Worm (Caenorhabditis elegans) whole organism, mixed stage, embryonic: Measurements from ENCODE around the gene idpc-5.
A peak's percentile ranks its signal among the peaks of the same experiment; 100 is the strongest.

ENCODE experiments used
- M03D4.4 ChIP-seq: sonication (generic microtip); optimal IDR thresholded peaks from 2 replicates; lab custom pipeline; 2017; ENCODE audit warnings: mild to moderate bottlenecking, missing genetic modification characterization, missing compliant biosample characterization
- bed-3 ChIP-seq: fragments of 200-800 bp; sonication (Bioruptor generic); optimal IDR thresholded peaks from 3 replicates; lab custom pipeline; 2018; ENCODE audit warnings: mild to moderate bottlenecking, missing genetic modification characterization, moderate library complexity, missing compliant biosample characterization
- blmp-1 ChIP-seq: fragments of 150-350 bp; optimal IDR thresholded peaks from 2 replicates; lab custom pipeline; 2014; ENCODE audit warnings: missing biosample characterization, missing genetic modification characterization
- ceh-39 ChIP-seq: fragments of 150-350 bp; optimal IDR thresholded peaks from 2 replicates; lab custom pipeline; 2014; ENCODE audit warnings: missing biosample characterization, missing genetic modification characterization
- ceh-43 ChIP-seq: fragments of 200-800 bp; sonication (Bioruptor generic); optimal IDR thresholded peaks from 2 replicates; lab custom pipeline; 2018; ENCODE audit warnings: mild to moderate bottlenecking, missing genetic modification characterization, moderate library complexity, missing compliant biosample characterization
- ceh-83 ChIP-seq: fragments of 200-800 bp; sonication (Bioruptor generic); optimal IDR thresholded peaks from 2 replicates; lab custom pipeline; 2018; ENCODE audit warnings: mild to moderate bottlenecking, missing genetic modification characterization, missing compliant biosample characterization
- ces-1 ChIP-seq: fragments of 150-350 bp; optimal IDR thresholded peaks from 2 replicates; lab custom pipeline; 2014; ENCODE audit warnings: missing biosample characterization, missing genetic modification reagents, missing genetic modification characterization
- cnd-1 ChIP-seq: fragments of 200-800 bp; sonication (Bioruptor generic); optimal IDR thresholded peaks from 2 replicates; lab custom pipeline; 2018; ENCODE audit warnings: mild to moderate bottlenecking, missing genetic modification characterization, missing compliant biosample characterization
- drap-1 ChIP-seq: fragments of 200-800 bp; sonication (Bioruptor generic); optimal IDR thresholded peaks from 3 replicates; lab custom pipeline; 2018; ENCODE audit warnings: mild to moderate bottlenecking, missing genetic modification characterization, missing compliant biosample characterization
- elt-1 ChIP-seq: sonication (generic microtip); optimal IDR thresholded peaks from 2 replicates; lab custom pipeline; 2017; ENCODE audit warnings: missing genetic modification characterization, mild to moderate bottlenecking, missing compliant biosample characterization, antibody characterized with exemption, moderate library complexity, borderline replicate concordance; ENCODE audit not compliant: insufficient read depth
- elt-3 ChIP-seq: fragments of 150-350 bp; optimal IDR thresholded peaks from 2 replicates; lab custom pipeline; 2014; ENCODE audit warnings: missing biosample characterization, missing genetic modification characterization
- hlh-1 ChIP-seq: fragments of 150-350 bp; optimal IDR thresholded peaks from 2 replicates; lab custom pipeline; 2014; ENCODE audit warnings: missing biosample characterization, missing genetic modification reagents, missing genetic modification characterization
- lin-13 ChIP-seq: fragments of 150-350 bp; optimal IDR thresholded peaks from 2 replicates; lab custom pipeline; 2014; ENCODE audit warnings: missing biosample characterization, missing genetic modification characterization
- lin-32 ChIP-seq: fragments of 200-800 bp; sonication (Bioruptor generic); optimal IDR thresholded peaks from 2 replicates; lab custom pipeline; 2018; ENCODE audit warnings: mild to moderate bottlenecking, missing genetic modification characterization, missing compliant biosample characterization
- lsy-2 ChIP-seq: fragments of 150-350 bp; optimal IDR thresholded peaks from 2 replicates; lab custom pipeline; 2014; ENCODE audit warnings: missing biosample characterization, missing genetic modification characterization
- mab-5 ChIP-seq: fragments of 150-350 bp; optimal IDR thresholded peaks from 2 replicates; lab custom pipeline; 2014; ENCODE audit warnings: missing biosample characterization, missing genetic modification characterization
- mep-1 ChIP-seq: fragments of 150-350 bp; optimal IDR thresholded peaks from 2 replicates; lab custom pipeline; 2017; ENCODE audit warnings: missing biosample characterization, missing genetic modification reagents, missing genetic modification characterization, inconsistent platforms
- mls-2 ChIP-seq: sonication (generic microtip); optimal IDR thresholded peaks from 2 replicates; lab custom pipeline; 2016; ENCODE audit warnings: mild to moderate bottlenecking, missing genetic modification characterization, moderate library complexity, missing compliant biosample characterization
- nhr-12 ChIP-seq: fragments of 150-350 bp; optimal IDR thresholded peaks from 2 replicates; lab custom pipeline; 2014; ENCODE audit warnings: missing biosample characterization, missing genetic modification characterization
- nhr-2 ChIP-seq: fragments of 150-350 bp; optimal IDR thresholded peaks from 2 replicates; lab custom pipeline; 2014; ENCODE audit warnings: missing biosample characterization, missing genetic modification characterization
- nhr-76 ChIP-seq: sonication (generic microtip); optimal IDR thresholded peaks from 2 replicates; lab custom pipeline; 2017; ENCODE audit warnings: missing biosample characterization, missing genetic modification characterization
- pha-4 ChIP-seq: fragments of 150-350 bp; optimal IDR thresholded peaks from 2 replicates; lab custom pipeline; 2018; ENCODE audit warnings: missing biosample characterization, missing genetic modification reagents, missing genetic modification characterization
- sem-2 ChIP-seq: fragments of 200-800 bp; sonication (Bioruptor generic); optimal IDR thresholded peaks from 2 replicates; lab custom pipeline; 2018; ENCODE audit warnings: mild to moderate bottlenecking, missing genetic modification characterization, missing compliant biosample characterization
- snpc-4 ChIP-seq: fragments of 150-350 bp; optimal IDR thresholded peaks from 2 replicates; lab custom pipeline; 2014; ENCODE audit warnings: missing biosample characterization, missing genetic modification characterization
- sptf-1 ChIP-seq: sonication (generic microtip); optimal IDR thresholded peaks from 2 replicates; lab custom pipeline; 2017; ENCODE audit warnings: mild to moderate bottlenecking, missing genetic modification characterization, moderate library complexity, missing compliant biosample characterization
- tbx-8 ChIP-seq: fragments of 200-800 bp; sonication (Bioruptor generic); optimal IDR thresholded peaks from 2 replicates; lab custom pipeline; 2018; ENCODE audit warnings: mild to moderate bottlenecking, missing genetic modification characterization, moderate library complexity, missing compliant biosample characterization
- unc-39 ChIP-seq: fragments of 150-350 bp; optimal IDR thresholded peaks from 2 replicates; lab custom pipeline; 2014; ENCODE audit warnings: missing biosample characterization, missing genetic modification characterization
- unc-62 ChIP-seq: fragments of 150-350 bp; optimal IDR thresholded peaks from 2 replicates; lab custom pipeline; 2014; ENCODE audit warnings: missing biosample characterization, missing genetic modification reagents, missing genetic modification characterization
- zip-8 ChIP-seq: fragments of 150-350 bp; optimal IDR thresholded peaks from 2 replicates; lab custom pipeline; 2014; ENCODE audit warnings: missing biosample characterization, missing genetic modification characterization
- ztf-11 ChIP-seq: fragments of 150-350 bp; optimal IDR thresholded peaks from 2 replicates; lab custom pipeline; 2014; ENCODE audit warnings: missing biosample characterization, missing genetic modification characterization

The idpc-5 gene

DNA sequence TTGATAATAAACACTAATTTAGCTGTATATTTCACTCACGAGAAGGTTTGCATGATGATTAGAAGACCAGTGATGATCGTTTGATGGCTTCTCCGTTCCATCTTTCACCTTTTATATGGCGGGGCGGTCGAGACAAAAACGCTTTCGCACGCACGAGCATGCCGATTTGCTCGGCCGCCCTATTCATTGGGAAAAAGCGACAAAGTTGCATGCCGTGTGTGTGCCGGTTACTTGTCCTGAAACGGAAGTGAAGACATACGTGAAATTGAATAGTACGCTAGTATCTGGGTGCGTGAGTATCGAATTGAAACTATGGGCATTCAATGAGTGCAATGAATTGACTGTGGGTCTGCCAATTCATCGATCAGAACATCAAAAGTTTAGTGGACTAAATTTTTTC, at the start of gene idpc-5:
Gene idpc-5, minus strand, starts transcription at position 101 of the 400 bp plus-strand sequence.
- no peak for TF ChIP-seq nhr-2 (tag; lab: Kevin White, UChicago)
- no peak for TF ChIP-seq elt-3 (tag; lab: Kevin White, UChicago)
- TF ChIP-seq ces-1 (GFP tag; lab: Kevin White, UChicago), result no peak
- TF ChIP-seq sptf-1 (tag; lab: Kevin White, UChicago), result no peak
- TF ChIP-seq sem-2 (GFP tag; lab: Kevin White, UChicago), result no peak
- no peak for TF ChIP-seq cnd-1 (tag; lab: Kevin White, UChicago)
- TF ChIP-seq bed-3 (GFP tag; lab: Kevin White, UChicago), result no peak
- TF ChIP-seq elt-1, result no peak
- TF ChIP-seq mep-1 (tag; lab: Kevin White, UChicago), result no peak
- no peak for TF ChIP-seq drap-1 (GFP tag; lab: Kevin White, UChicago)
- TF ChIP-seq ceh-39 (tag; lab: Kevin White, UChicago), result no peak
- no peak for TF ChIP-seq lin-13 (tag; lab: Kevin White, UChicago)
- no peak for TF ChIP-seq hlh-1 (tag; lab: Kevin White, UChicago)

DNA sequence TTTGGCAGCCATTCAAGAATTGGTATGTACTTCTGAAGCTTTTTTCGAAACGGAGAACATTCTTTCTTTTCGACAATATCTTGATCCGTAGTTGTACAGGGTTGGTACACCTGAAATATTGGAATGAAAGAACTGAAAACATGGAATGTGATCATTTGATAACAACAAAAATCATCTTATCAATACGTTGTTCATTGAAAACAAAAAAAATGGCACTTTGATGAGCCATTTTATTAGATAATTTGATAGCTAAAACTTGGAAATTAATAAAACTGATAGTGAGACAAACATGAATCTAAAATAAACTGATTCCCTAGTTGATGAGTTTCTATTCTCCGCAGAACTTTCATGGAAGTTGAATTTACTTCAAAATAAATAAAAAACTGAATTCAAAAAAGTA, 49.8 kb upstream of the idpc-5 start:
- TF ChIP-seq blmp-1 (tag; lab: Kevin White, UChicago) (no peak), ceh-43 (GFP tag; lab: Kevin White, UChicago) (no peak), hlh-1 (tag; lab: Kevin White, UChicago) (no peak), nhr-76 (tag; lab: Kevin White, UChicago) (no peak), mep-1 (tag; lab: Kevin White, UChicago) (no peak), drap-1 (GFP tag; lab: Kevin White, UChicago) (no peak), mab-5 (tag; lab: Kevin White, UChicago) (no peak), bed-3 (GFP tag; lab: Kevin White, UChicago) (no peak), zip-8 (no peak), snpc-4 (tag; lab: Kevin White, UChicago) (no peak), ceh-83 (GFP tag; lab: Kevin White, UChicago) (no peak), nhr-2 (tag; lab: Kevin White, UChicago) (no peak)
- TF ChIP-seq, all 35 proteins: peak for 0

DNA sequence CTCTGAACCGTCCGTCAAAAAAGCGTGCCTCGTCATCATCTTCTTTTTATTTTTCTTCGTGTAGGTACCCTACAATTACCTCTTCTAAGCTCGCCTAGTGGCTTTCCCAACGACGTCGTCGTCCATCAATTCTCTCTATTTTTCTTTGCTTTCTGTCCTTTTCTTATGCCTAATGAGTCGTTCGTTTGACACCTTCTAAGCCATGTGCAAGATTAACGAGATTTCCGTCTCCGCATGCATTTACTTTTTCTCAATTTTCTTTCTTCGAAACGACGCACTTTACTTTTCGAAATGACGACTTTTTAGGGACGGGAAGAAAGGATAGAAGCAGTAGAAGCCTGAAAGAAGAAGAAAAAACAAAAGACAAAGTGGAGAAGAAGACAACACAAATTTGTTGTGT, 43.7 kb upstream of the idpc-5 start, which contains the start of gene ZK287.1:
Gene ZK287.1, plus strand, starts transcription at position 301 of the 400 bp plus-strand sequence.
- TF ChIP-seq ces-1 (GFP tag; lab: Kevin White, UChicago), result peak; percentile 62
- no peak for TF ChIP-seq bed-3 (GFP tag; lab: Kevin White, UChicago)

DNA sequence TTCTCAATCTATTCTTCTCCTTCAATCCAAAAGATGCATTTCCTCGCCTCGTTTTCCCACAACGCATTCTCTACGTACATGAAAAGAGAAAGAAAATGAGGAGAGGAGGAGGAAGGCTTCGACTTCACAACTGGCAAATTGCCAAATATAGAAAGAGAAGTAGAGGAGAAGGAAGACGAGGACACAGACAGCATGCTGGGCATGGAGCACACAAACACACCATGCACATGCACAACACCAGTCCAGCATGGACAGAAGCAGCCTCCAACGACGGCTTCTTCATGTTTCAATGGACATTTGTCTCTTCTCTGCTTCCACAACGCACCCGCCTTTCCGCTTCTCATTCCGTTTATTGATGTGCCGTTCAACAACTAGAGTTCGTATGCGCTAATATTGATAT, 41.9 kb upstream of the idpc-5 start:
- TF ChIP-seq blmp-1 (tag; lab: Kevin White, UChicago), result no peak
- TF ChIP-seq lsy-2, result peak; percentile 10
- TF ChIP-seq mls-2 (tag; lab: Kevin White, UChicago), result no peak
- no peak for TF ChIP-seq ceh-39 (tag; lab: Kevin White, UChicago)
- TF ChIP-seq unc-62, result no peak
- TF ChIP-seq mep-1 (tag; lab: Kevin White, UChicago), result peak; percentile 32
- TF ChIP-seq ces-1 (GFP tag; lab: Kevin White, UChicago), result peak; percentile 65
- peak; percentile 38 for TF ChIP-seq unc-39 (tag; lab: Kevin White, UChicago)
- TF ChIP-seq, all 35 proteins: peak for 4

DNA sequence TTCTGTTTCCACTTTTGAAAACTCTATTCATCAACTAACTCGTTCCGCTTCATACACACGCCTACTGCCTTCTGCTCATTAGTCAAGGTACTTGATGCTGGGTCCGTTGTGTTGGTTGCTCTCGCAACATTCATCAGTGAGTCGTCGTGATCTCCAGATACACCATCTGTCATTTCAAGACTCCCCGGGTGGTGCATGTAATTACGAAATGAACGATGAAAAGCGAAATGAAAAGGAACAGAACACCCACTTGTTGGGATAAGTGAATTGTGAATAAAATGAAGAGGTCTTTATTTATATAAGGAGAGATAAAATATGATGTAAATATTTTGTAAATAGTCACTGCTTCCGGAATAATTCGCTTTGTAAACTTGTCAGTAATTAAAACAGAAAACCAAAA, 41.2 kb upstream of the idpc-5 start:
- TF ChIP-seq ztf-11 (tag; lab: Kevin White, UChicago), result no peak
- peak; percentile 76 for TF ChIP-seq ces-1 (GFP tag; lab: Kevin White, UChicago)
- TF ChIP-seq tbx-8 (GFP tag; lab: Kevin White, UChicago), result no peak
- no peak for TF ChIP-seq nhr-12
- TF ChIP-seq bed-3 (GFP tag; lab: Kevin White, UChicago), result no peak
- no peak for TF ChIP-seq hlh-1 (tag; lab: Kevin White, UChicago)
- TF ChIP-seq blmp-1 (tag; lab: Kevin White, UChicago), result no peak
- TF ChIP-seq nhr-2 (tag; lab: Kevin White, UChicago), result no peak
- TF ChIP-seq mab-5 (tag; lab: Kevin White, UChicago), result no peak
- TF ChIP-seq sptf-1 (tag; lab: Kevin White, UChicago), result no peak
- TF ChIP-seq lin-32 (GFP tag; lab: Kevin White, UChicago), result peak; percentile 8
- peak; percentile 85 for TF ChIP-seq cnd-1 (tag; lab: Kevin White, UChicago)

DNA sequence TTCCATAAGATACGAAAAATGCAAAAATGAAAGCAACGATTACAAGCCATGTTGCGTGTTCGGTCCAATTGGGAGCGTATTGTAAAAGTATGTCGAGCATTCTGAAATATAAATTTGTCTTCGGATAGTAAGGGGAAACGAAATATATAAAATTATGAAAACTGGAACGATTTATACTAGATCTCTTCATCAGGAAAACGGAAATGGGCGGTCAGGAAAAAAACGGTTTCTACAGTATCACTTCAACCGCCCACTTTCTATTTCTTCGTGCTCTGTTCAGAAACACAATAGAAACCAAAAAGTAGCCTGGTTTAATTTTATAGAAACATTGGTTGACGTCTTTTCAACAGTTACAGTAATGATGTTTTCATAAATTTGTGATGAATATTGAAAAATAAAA, 38.8 kb upstream of the idpc-5 start, which contains the start of gene pitr-4:
Gene pitr-4, minus strand, starts transcription at position 101 of the 400 bp plus-strand sequence.
- no peak for TF ChIP-seq snpc-4 (tag; lab: Kevin White, UChicago)
- no peak for TF ChIP-seq unc-62
- no peak for TF ChIP-seq tbx-8 (GFP tag; lab: Kevin White, UChicago)
- no peak for TF ChIP-seq pha-4 (tag; lab: Kevin White, UChicago)
- no peak for TF ChIP-seq nhr-12
- no peak for TF ChIP-seq ztf-11 (tag; lab: Kevin White, UChicago)
- no peak for TF ChIP-seq M03D4.4 (tag; lab: Kevin White, UChicago)
- no peak for TF ChIP-seq cnd-1 (tag; lab: Kevin White, UChicago)
- no peak for TF ChIP-seq nhr-2 (tag; lab: Kevin White, UChicago)
